Worm (Caenorhabditis elegans) whole organism, late embryonic: ENCODE data around the gene K07F5.17.

Source experiments
- K02D7.2 ChIP-seq: sonication (generic microtip); optimal IDR thresholded peaks from 2 replicates; lab custom pipeline; 2017; ENCODE audit warnings: mild to moderate bottlenecking, missing genetic modification characterization, missing compliant biosample characterization
- K09A11.1 ChIP-seq: sonication (generic microtip); optimal IDR thresholded peaks from 2 replicates; lab custom pipeline; 2017; ENCODE audit warnings: antibody characterized with exemption, mild to moderate bottlenecking, missing genetic modification characterization, missing compliant biosample characterization; ENCODE audit not compliant: insufficient read depth
- T23F11.4 ChIP-seq: fragments of 200-800 bp; sonication (Bioruptor generic); optimal IDR thresholded peaks from 2 replicates; lab custom pipeline; 2018; ENCODE audit warnings: mild to moderate bottlenecking, missing genetic modification characterization, missing compliant biosample characterization
- Y22D7AL.16 ChIP-seq: sonication (generic microtip); optimal IDR thresholded peaks from 2 replicates; lab custom pipeline; 2016; ENCODE audit warnings: missing genetic modification characterization, missing compliant biosample characterization
- ahr-1 ChIP-seq: sonication (generic microtip); optimal IDR thresholded peaks from 2 replicates; lab custom pipeline; 2016; ENCODE audit warnings: missing genetic modification characterization, missing compliant biosample characterization
- ama-1 ChIP-seq: fragments of 150-350 bp; optimal IDR thresholded peaks from 2 replicates; lab custom pipeline; 2014
- ceh-22 ChIP-seq: sonication (generic microtip); optimal IDR thresholded peaks from 2 replicates; lab custom pipeline; 2017; ENCODE audit warnings: missing biosample characterization, missing genetic modification characterization
- ceh-24 ChIP-seq: sonication (generic microtip); optimal IDR thresholded peaks from 2 replicates; lab custom pipeline; 2016; ENCODE audit warnings: mild to moderate bottlenecking, missing genetic modification characterization, missing compliant biosample characterization
- ceh-34 ChIP-seq: sonication (generic microtip); optimal IDR thresholded peaks from 2 replicates; lab custom pipeline; 2016; ENCODE audit warnings: mild to moderate bottlenecking, missing genetic modification characterization, missing compliant biosample characterization
- ceh-6 ChIP-seq: fragments of 200-800 bp; sonication (Bioruptor generic); optimal IDR thresholded peaks from 2 replicates; lab custom pipeline; 2018; ENCODE audit warnings: mild to moderate bottlenecking, missing genetic modification characterization, missing compliant biosample characterization
- ceh-9 ChIP-seq: sonication (generic microtip); optimal IDR thresholded peaks from 2 replicates; lab custom pipeline; 2016; ENCODE audit warnings: mild to moderate bottlenecking, missing genetic modification characterization, inconsistent platforms, missing compliant biosample characterization
- elt-2 ChIP-seq: sonication (generic microtip); optimal IDR thresholded peaks from 2 replicates; lab custom pipeline; 2016; ENCODE audit warnings: missing genetic modification reagents, missing genetic modification characterization, missing compliant biosample characterization
- fkh-10 ChIP-seq: fragments of 150-350 bp; optimal IDR thresholded peaks from 2 replicates; lab custom pipeline; 2014; ENCODE audit warnings: missing biosample characterization, missing genetic modification reagents, missing genetic modification characterization
- hlh-15 ChIP-seq: sonication (generic microtip); optimal IDR thresholded peaks from 2 replicates; lab custom pipeline; 2016; ENCODE audit warnings: missing genetic modification characterization, missing compliant biosample characterization
- hlh-6 ChIP-seq: sonication (generic microtip); optimal IDR thresholded peaks from 2 replicates; lab custom pipeline; 2016; ENCODE audit warnings: missing genotype, missing genetic modification characterization, missing compliant biosample characterization
- hlh-8 ChIP-seq: sonication (generic microtip); optimal IDR thresholded peaks from 2 replicates; lab custom pipeline; 2016; ENCODE audit warnings: missing genotype, missing genetic modification characterization, missing compliant biosample characterization
- lin-11 ChIP-seq: fragments of 200-800 bp; sonication (Bioruptor generic); optimal IDR thresholded peaks from 2 replicates; lab custom pipeline; 2018; ENCODE audit warnings: mild to moderate bottlenecking, missing genetic modification characterization, missing compliant biosample characterization
- mec-3 ChIP-seq: sonication (generic microtip); optimal IDR thresholded peaks from 2 replicates; lab custom pipeline; 2016; ENCODE audit warnings: borderline replicate concordance, missing genetic modification characterization, missing compliant biosample characterization
- nfya-1 ChIP-seq: sonication (generic microtip); optimal IDR thresholded peaks from 2 replicates; lab custom pipeline; 2017; ENCODE audit warnings: missing genetic modification characterization, mild to moderate bottlenecking, missing compliant biosample characterization, antibody characterized with exemption, moderate library complexity
- nhr-11 ChIP-seq: fragments of 150-350 bp; optimal IDR thresholded peaks from 2 replicates; lab custom pipeline; 2014; ENCODE audit warnings: missing biosample characterization, missing genetic modification characterization
- pqm-1 ChIP-seq: sonication (generic microtip); optimal IDR thresholded peaks from 2 replicates; lab custom pipeline; 2016; ENCODE audit warnings: missing genetic modification characterization, missing compliant biosample characterization
- pros-1 ChIP-seq: fragments of 150-350 bp; optimal IDR thresholded peaks from 2 replicates; lab custom pipeline; 2014; ENCODE audit warnings: missing biosample characterization, missing genetic modification reagents, missing genetic modification characterization
- rnt-1 ChIP-seq: sonication (generic microtip); optimal IDR thresholded peaks from 2 replicates; lab custom pipeline; 2016; ENCODE audit warnings: missing genetic modification characterization, missing compliant biosample characterization
- sox-2 ChIP-seq: fragments of 200-800 bp; sonication (Bioruptor generic); IDR thresholded peaks from 2 replicates; pipeline ENCODE4 v1.3.6; 2022; ENCODE audit warnings: missing genetic modification reagents, missing genetic modification characterization, missing compliant biosample characterization
- tbx-2 ChIP-seq: sonication (generic microtip); optimal IDR thresholded peaks from 2 replicates; lab custom pipeline; 2016; ENCODE audit warnings: missing genetic modification characterization, missing compliant biosample characterization
- ttx-3 ChIP-seq: sonication (generic microtip); optimal IDR thresholded peaks from 2 replicates; lab custom pipeline; 2016; ENCODE audit warnings: missing genetic modification reagents, missing genetic modification characterization, missing compliant biosample characterization
- unc-3 ChIP-seq, 2 experiments: fragments of 200-800 bp in 1 of 2; sonication (Bioruptor generic) in 1 of 2; sonication (generic microtip) in 1 of 2; conservative IDR thresholded peaks in 1 of 2; optimal IDR thresholded peaks in 1 of 2; 2 replicates each; pipeline versions ENCODE4 v1.3.6 to Lab custom; 2016 to 2022; ENCODE audit warnings: missing compliant biosample characterization in 2 of 2, missing genetic modification characterization in 2 of 2, missing genetic modification reagents in 1 of 2
- unc-42 ChIP-seq: sonication (generic microtip); optimal IDR thresholded peaks from 2 replicates; lab custom pipeline; 2016; ENCODE audit warnings: missing genotype, missing genetic modification characterization, missing compliant biosample characterization
- zip-5 ChIP-seq: sonication (generic microtip); optimal IDR thresholded peaks from 2 replicates; lab custom pipeline; 2016; ENCODE audit warnings: missing genetic modification characterization, missing compliant biosample characterization

The K07F5.17 gene

DNA sequence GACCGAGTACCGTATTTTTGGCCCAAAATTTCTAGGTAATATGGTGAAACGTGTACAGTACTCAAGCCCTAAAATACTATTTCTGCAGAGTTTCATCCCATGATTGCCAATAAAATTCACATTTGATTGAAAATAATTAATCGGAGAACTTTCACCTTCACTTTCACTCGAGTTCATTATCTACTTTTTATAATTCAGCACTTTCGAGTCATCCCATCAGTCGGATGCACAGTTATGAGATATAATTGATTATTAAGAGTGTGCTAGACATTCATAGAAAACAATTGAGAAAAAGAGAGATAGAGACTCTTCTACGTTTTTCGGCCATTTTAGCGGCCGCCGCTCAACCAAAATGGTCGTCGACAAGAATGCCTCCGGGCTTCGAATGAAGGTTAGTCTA, 39.5 kb upstream of the K07F5.17 start, which contains the start of gene fat-3:
Gene fat-3 (plus strand): TSS at position 313 of the 400 bp plus-strand sequence.
- TF ChIP-seq ama-1 (lab: Kevin White, UChicago) (no peak), lin-11 (tag; lab: Kevin White, UChicago) (no peak)

ce11 chrIV:9803544-9803943, 38.6 kb upstream of the K07F5.17 start:
- TF ChIP-seq mec-3 (tag; lab: Kevin White, UChicago) (no peak), ceh-9 (no peak), rnt-1 (tag; lab: Kevin White, UChicago) (no peak), Y22D7AL.16 (tag; lab: Kevin White, UChicago) (no peak), nhr-11 (tag; lab: Kevin White, UChicago) (no peak), unc-42 (tag; lab: Kevin White, UChicago) (peak; percentile 6), hlh-6 (no peak), K09A11.1 (tag; lab: Kevin White, UChicago) (no peak), K02D7.2 (tag; lab: Kevin White, UChicago) (no peak)

DNA sequence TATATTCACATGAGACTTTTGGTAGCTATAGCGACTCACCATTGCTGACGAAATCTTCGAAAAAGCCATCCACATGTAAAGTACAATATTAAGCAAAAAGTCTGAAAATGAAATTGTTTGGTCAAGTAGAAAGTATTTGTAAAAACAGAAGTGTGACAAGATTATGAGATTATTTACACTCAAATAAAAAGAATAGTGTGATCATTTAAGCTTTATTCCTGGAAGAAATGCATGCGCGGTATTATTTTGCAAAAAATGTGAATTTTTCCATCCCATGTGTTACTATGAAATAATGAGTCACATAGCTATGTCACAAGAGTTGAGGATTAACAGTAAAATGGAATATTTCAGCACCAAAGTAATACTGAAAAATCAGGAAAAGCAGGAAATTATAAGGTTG, 31.5 kb upstream of the K07F5.17 start, which contains the start of gene dct-15:
Gene dct-15 (minus strand): TSS at position 101 of the 400 bp plus-strand sequence.
- no peak for TF ChIP-seq ceh-6 (GFP tag; lab: Kevin White, UChicago)
- no peak for TF ChIP-seq ceh-24 (tag; lab: Kevin White, UChicago)
- no peak for TF ChIP-seq ttx-3 (tag; lab: Kevin White, UChicago)
- TF ChIP-seq T23F11.4 (GFP tag; lab: Kevin White, UChicago) = no peak
- no peak for TF ChIP-seq elt-2 (tag; lab: Kevin White, UChicago)
- no peak for TF ChIP-seq hlh-15 (tag; lab: Kevin White, UChicago)
- TF ChIP-seq ceh-9 = no peak

DNA sequence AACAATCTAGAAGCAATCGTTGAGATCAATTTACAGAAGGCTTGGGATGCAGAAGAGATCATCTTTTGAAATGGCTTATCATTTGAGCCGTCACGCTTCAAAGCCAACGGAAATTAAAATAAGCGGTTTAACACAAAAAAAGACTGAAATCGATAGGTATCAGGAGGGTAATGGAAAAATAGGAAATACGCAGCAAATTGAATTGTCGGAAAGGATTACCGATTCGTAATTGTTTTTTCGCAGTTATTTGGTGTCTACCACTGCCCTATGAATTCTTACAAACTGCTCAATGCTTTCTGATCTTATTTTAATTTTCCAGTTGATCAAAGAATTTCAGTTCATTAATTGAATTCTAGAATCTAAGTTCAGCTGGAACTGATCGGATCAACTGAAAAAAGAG, 30.7 kb upstream of the K07F5.17 start:
- TF ChIP-seq K02D7.2 (tag; lab: Kevin White, UChicago) = no peak

- TF ChIP-seq ama-1 (lab: Kevin White, UChicago) (no peak), ceh-6 (GFP tag; lab: Kevin White, UChicago) (no peak), pros-1 (tag; lab: Kevin White, UChicago) (no peak), ahr-1 (no peak), rnt-1 (tag; lab: Kevin White, UChicago) (no peak), ceh-34 (tag; lab: Kevin White, UChicago) (no peak), hlh-8 (tag; lab: Kevin White, UChicago) (no peak), zip-5 (tag; lab: Kevin White, UChicago) (no peak), ceh-22 (tag; lab: Kevin White, UChicago) (no peak), hlh-6 (no peak), tbx-2 (tag; lab: Kevin White, UChicago) (no peak), unc-3 (GFP tag; conservative IDR thresholded peaks at IDR 0.05; lab: Robert Waterston, UW) (no peak), unc-3 (tag; optimal IDR thresholded peaks at IDR 0.05; lab: Kevin White, UChicago) (no peak), pqm-1 (tag; lab: Kevin White, UChicago) (no peak)
Measured at ce11 chrIV:9815432-9815831, 26.7 kb upstream of the K07F5.17 start, which contains the start of gene egl-20. Gene egl-20 (minus strand): TSS chrIV:9815532.

DNA sequence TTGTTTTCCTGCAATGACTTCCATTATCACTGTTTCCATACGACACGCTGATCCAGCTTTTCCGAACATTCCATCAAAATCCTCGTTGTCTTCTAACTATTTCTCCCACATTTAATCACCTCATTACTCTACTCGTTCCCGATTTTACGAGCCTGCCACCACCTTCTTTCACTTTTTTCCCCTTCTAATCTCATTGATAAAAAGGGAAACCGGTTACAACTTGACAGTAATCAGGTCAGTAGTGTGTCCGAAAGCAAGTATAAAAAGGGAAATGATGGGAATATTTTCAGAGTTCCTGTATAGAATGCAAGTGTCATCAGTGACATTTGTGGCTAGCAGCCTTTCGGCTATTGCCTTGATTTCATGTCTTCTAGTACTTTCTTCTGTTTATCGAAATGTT, 20.6 kb upstream of the K07F5.17 start, which contains the start of gene col-123:
Gene col-123 (plus strand): TSS at position 301 of the 400 bp plus-strand sequence.
- TF ChIP-seq hlh-8 (tag; lab: Kevin White, UChicago) (no peak), nfya-1 (tag; lab: Kevin White, UChicago) (no peak), fkh-10 (GFP tag; lab: Kevin White, UChicago) (no peak), sox-2 (GFP tag; lab: Robert Waterston, UW) (no peak), ahr-1 (no peak)
- TF ChIP-seq, all 69 proteins: peak for 0
